Worm (Caenorhabditis elegans): ENCODE measurements around the gene klp-3.

DNA sequence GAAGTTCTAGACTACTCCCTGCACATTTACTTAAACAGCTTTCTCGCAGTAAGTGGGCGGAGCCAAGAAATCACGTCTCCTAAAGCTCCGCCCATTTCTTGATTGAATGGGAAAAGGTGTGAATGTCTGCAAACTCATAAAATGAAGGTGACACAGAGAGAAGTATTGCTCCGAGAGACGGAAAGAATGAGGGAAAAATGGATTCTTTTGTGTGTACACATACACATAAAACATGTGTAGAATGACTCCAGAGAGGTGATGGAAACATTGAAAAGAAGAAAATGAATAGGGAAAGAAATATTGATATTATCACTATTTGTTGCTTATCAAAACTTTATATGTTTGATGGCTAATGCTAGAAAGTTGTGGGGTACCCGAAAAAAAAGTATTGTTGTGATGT is 9.3 kb downstream of the klp-3 start:
- TF ChIP-seq blmp-1 (tag; optimal IDR thresholded peaks at IDR 0.05): no peak
- no peak for TF ChIP-seq elt-2 (tag; optimal IDR thresholded peaks at IDR 0.05)
- TF ChIP-seq ceh-88 (GFP tag; IDR thresholded peaks at IDR 0.05): no peak
- TF ChIP-seq nhr-237 (tag; optimal IDR thresholded peaks at IDR 0.05): no peak
- TF ChIP-seq fos-1 (tag; optimal IDR thresholded peaks at IDR 0.05): no peak
- no peak for TF ChIP-seq egl-27 (tag; optimal IDR thresholded peaks at IDR 0.05)
- TF ChIP-seq nhr-20 (tag; optimal IDR thresholded peaks at IDR 0.05): no peak
- TF ChIP-seq unc-62 (GFP tag; optimal IDR thresholded peaks at IDR 0.05): no peak
- no peak for TF ChIP-seq zag-1 (tag; optimal IDR thresholded peaks at IDR 0.05)
- no peak for TF ChIP-seq dpl-1 (GFP tag; optimal IDR thresholded peaks at IDR 0.05)
- TF ChIP-seq ets-5 (GFP tag; IDR thresholded peaks at IDR 0.05): no peak
- TF ChIP-seq snpc-4 (tag; optimal IDR thresholded peaks at IDR 0.05): no peak
- TF ChIP-seq Y116A8C.19 (tag; optimal IDR thresholded peaks at IDR 0.05; ENCODE audit: borderline replicate concordance): no peak
- no peak for TF ChIP-seq lir-3 (tag; optimal IDR thresholded peaks at IDR 0.05; ENCODE audit: poor library complexity)
